Worm (Caenorhabditis elegans) whole organism, L4 larva: ENCODE results near the gene Y38A10A.2.

Experiments used
- pqm-1 ChIP-seq: sonication (generic microtip); optimal IDR thresholded peaks from 2 replicates; lab custom pipeline; 2017; ENCODE audit warnings: missing biosample characterization, missing genetic modification characterization
- unc-39 ChIP-seq: sonication (generic microtip); optimal IDR thresholded peaks from 2 replicates; lab custom pipeline; 2017; ENCODE audit warnings: missing biosample characterization, missing genetic modification characterization
- ztf-7 ChIP-seq: fragments of 150-350 bp; optimal IDR thresholded peaks from 2 replicates; lab custom pipeline; 2014; ENCODE audit warnings: missing biosample characterization, missing genetic modification characterization

DNA sequence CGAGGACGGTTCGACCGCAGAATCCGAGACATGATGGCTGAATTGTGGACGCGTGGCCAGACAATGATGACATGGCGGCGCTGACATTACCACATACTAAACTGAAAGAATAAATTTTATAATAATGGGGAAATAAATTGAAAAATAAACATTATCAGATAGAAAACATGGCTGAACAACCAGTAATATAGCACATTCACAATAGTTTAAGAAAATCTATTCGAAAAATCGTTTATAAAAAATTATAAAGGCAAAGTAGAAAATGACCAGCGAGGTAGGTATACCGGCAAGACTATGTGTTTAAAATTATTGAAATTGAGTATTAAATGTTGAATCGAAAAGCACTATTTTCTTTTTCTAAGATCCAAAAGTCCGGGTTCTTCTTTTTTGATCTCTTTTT, 12.1 kb downstream of the Y38A10A.2 start, which contains the start of gene jamp-1:
- TF ChIP-seq ztf-7, result no peak
- no peak for TF ChIP-seq unc-39 (tag; lab: Kevin White, UChicago)
- TF ChIP-seq pqm-1 (tag; lab: Kevin White, UChicago), result no peak
